Worm (Caenorhabditis elegans): ENCODE measurements around the gene mig-23.
A peak's percentile ranks its signal among the peaks of the same experiment; 100 is the strongest.

mig-23 gene

DNA sequence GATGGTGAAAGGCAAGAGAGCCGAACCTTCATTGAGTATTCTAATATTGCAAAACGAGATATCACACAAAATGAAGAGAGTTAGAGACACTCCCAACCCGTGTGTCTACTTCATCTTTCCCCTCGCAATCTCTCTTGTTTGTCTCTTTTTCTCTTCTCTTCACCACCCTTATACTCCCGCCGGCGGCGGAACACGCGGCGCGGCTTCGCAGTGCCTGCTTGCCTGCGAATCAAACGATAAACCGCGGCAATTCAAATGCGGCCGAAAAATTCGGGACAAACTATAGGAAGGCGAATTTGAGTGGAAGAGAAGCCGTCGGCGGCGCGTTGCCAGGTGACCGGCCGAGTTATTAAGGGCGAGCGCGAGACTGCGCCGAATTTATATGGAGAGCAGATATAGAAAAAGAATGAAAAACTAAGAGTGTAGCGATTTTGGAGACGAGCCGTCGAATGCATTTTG, 35.9 kb upstream of the mig-23 start, which contains the start of gene klp-13 (continued):
- peak; percentile 64 for TF ChIP-seq lir-3 (tag; optimal IDR thresholded peaks at IDR 0.05; ENCODE audit: poor library complexity)
- TF ChIP-seq unc-62 (GFP tag; optimal IDR thresholded peaks at IDR 0.05): no peak
- peak; percentile 47 for TF ChIP-seq vab-15 (tag; optimal IDR thresholded peaks at IDR 0.05)
- TF ChIP-seq zag-1 (tag; optimal IDR thresholded peaks at IDR 0.05): no peak
- TF ChIP-seq ztf-4 (tag; optimal IDR thresholded peaks at IDR 0.05): peak; percentile 43
- TF ChIP-seq Y116A8C.19 (tag; optimal IDR thresholded peaks at IDR 0.05; ENCODE audit: borderline replicate concordance): no peak
- peak; percentile 63 for TF ChIP-seq nhr-90 (tag; optimal IDR thresholded peaks at IDR 0.05; ENCODE audit: poor library complexity)
- peak; percentile 91 for TF ChIP-seq C16A3.4 (tag; optimal IDR thresholded peaks at IDR 0.05)
- peak; percentile 90 for TF ChIP-seq nhr-20 (tag; optimal IDR thresholded peaks at IDR 0.05)
- TF ChIP-seq egl-27 (tag; optimal IDR thresholded peaks at IDR 0.05): peak in 1 of 2 experiments; percentile 54
- no peak for TF ChIP-seq pqm-1 (tag; optimal IDR thresholded peaks at IDR 0.05)
- no peak for TF ChIP-seq tlp-1 (tag; optimal IDR thresholded peaks at IDR 0.05)
- peak; percentile 72 to 90 (median 78) for TF ChIP-seq ceh-82 (tag; optimal IDR thresholded peaks at IDR 0.05)
- peak; percentile 69 for TF ChIP-seq ceh-8 (GFP tag; optimal IDR thresholded peaks at IDR 0.05)
- TF ChIP-seq alr-1 (tag; optimal IDR thresholded peaks at IDR 0.05; ENCODE audit: borderline replicate concordance): no peak

DNA sequence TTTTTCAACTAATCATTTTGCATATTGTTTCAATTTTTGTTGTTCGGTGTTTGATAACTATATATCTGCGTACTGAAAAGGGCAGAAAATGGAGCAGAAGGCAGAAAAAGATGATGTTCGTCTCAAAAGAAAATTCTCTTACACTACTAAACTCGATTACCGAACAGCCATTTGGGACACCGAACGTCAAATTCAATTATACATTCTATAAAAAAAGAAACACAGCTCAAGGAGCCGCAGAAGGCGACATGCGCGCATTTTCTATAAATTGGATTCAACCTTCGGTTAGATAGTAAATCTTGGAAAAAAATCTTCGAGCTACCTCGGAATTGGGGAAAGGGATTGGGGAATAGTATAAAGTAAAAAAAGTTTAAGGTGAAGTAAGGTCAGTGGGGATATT, 34.6 kb upstream of the mig-23 start:
- TF ChIP-seq sptf-1 (tag; optimal IDR thresholded peaks at IDR 0.05): no peak
- TF ChIP-seq pax-3 (tag; optimal IDR thresholded peaks at IDR 0.05): no peak
- no peak for TF ChIP-seq lin-14 (GFP tag; optimal IDR thresholded peaks at IDR 0.05)
- no peak for TF ChIP-seq hlh-4 (tag; optimal IDR thresholded peaks at IDR 0.05)
- TF ChIP-seq unc-86 (tag; optimal IDR thresholded peaks at IDR 0.05): no peak
- peak; percentile 82 for TF ChIP-seq fkh-10 (GFP tag; optimal IDR thresholded peaks at IDR 0.05)
- TF ChIP-seq tlp-1 (tag; optimal IDR thresholded peaks at IDR 0.05): no peak

DNA sequence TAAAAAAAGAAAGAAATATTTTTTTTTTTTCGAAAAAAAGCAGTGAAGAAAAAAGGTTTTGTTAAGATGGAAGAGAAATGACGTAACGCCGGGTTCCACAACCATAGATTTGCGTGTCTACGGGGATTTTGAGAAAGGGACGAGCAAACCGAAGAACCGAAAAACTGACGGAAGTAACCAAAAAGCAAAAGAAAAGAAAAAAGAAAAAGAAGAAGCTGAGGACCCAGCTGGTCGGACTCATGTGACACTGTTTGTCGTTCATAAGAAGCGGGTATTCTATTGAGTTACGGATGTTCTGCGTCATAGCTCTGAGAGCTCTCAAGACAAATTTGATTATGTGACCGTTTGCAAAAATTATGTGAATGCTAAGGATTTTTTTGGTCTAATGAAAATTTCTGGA, 34.1 kb upstream of the mig-23 start:
- TF ChIP-seq lin-35 (GFP tag; optimal IDR thresholded peaks at IDR 0.05) (no peak), xbp-1 (tag; optimal IDR thresholded peaks at IDR 0.05) (peak; percentile 5), snu-23 (GFP tag; optimal IDR thresholded peaks at IDR 0.05) (peak; percentile 15), lsy-2 (tag; optimal IDR thresholded peaks at IDR 0.05) (peak; percentile 11 to 15), efl-3 (GFP tag; optimal IDR thresholded peaks at IDR 0.05) (no peak), ztf-11 (tag; optimal IDR thresholded peaks at IDR 0.05) (no peak), nhr-47 (tag; optimal IDR thresholded peaks at IDR 0.05) (peak; percentile 34), isw-1 (GFP tag; IDR thresholded peaks at IDR 0.05) (no peak), lin-14 (GFP tag; optimal IDR thresholded peaks at IDR 0.05) (peak; percentile 87), nhr-71 (tag; optimal IDR thresholded peaks at IDR 0.05) (peak; percentile 44), egl-13 (tag; optimal IDR thresholded peaks at IDR 0.05) (no peak), dpl-1 (GFP tag; optimal IDR thresholded peaks at IDR 0.05) (no peak), rnt-1 (tag; optimal IDR thresholded peaks at IDR 0.05) (peak; percentile 21), fos-1 (tag; optimal IDR thresholded peaks at IDR 0.05) (no peak), nhr-11 (tag; optimal IDR thresholded peaks at IDR 0.05) (no peak), lin-13 (GFP tag; optimal IDR thresholded peaks at IDR 0.05) (no peak), tbx-2 (tag; optimal IDR thresholded peaks at IDR 0.05) (peak; percentile 19), sox-4 (tag; optimal IDR thresholded peaks at IDR 0.05) (no peak), ceh-82 (tag; optimal IDR thresholded peaks at IDR 0.05) (peak in 1 of 3 experiments; percentile 29)
